Worm (Caenorhabditis elegans) whole organism, mixed stage, embryonic: ENCODE results near the gene F10G7.10.

Experiments
- M03D4.4 ChIP-seq: sonication (generic microtip); optimal IDR thresholded peaks from 2 replicates; lab custom pipeline; 2017; ENCODE audit warnings: mild to moderate bottlenecking, missing genetic modification characterization, missing compliant biosample characterization
- bed-3 ChIP-seq: fragments of 200-800 bp; sonication (Bioruptor generic); optimal IDR thresholded peaks from 3 replicates; lab custom pipeline; 2018; ENCODE audit warnings: mild to moderate bottlenecking, missing genetic modification characterization, moderate library complexity, missing compliant biosample characterization
- blmp-1 ChIP-seq: fragments of 150-350 bp; optimal IDR thresholded peaks from 2 replicates; lab custom pipeline; 2014; ENCODE audit warnings: missing biosample characterization, missing genetic modification characterization
- ceh-83 ChIP-seq: fragments of 200-800 bp; sonication (Bioruptor generic); optimal IDR thresholded peaks from 2 replicates; lab custom pipeline; 2018; ENCODE audit warnings: mild to moderate bottlenecking, missing genetic modification characterization, missing compliant biosample characterization
- ces-1 ChIP-seq: fragments of 150-350 bp; optimal IDR thresholded peaks from 2 replicates; lab custom pipeline; 2014; ENCODE audit warnings: missing biosample characterization, missing genetic modification reagents, missing genetic modification characterization
- drap-1 ChIP-seq: fragments of 200-800 bp; sonication (Bioruptor generic); optimal IDR thresholded peaks from 3 replicates; lab custom pipeline; 2018; ENCODE audit warnings: mild to moderate bottlenecking, missing genetic modification characterization, missing compliant biosample characterization
- elt-1 ChIP-seq: sonication (generic microtip); optimal IDR thresholded peaks from 2 replicates; lab custom pipeline; 2017; ENCODE audit warnings: missing genetic modification characterization, mild to moderate bottlenecking, missing compliant biosample characterization, antibody characterized with exemption, moderate library complexity, borderline replicate concordance; ENCODE audit not compliant: insufficient read depth
- elt-3 ChIP-seq: fragments of 150-350 bp; optimal IDR thresholded peaks from 2 replicates; lab custom pipeline; 2014; ENCODE audit warnings: missing biosample characterization, missing genetic modification characterization
- ham-2 ChIP-seq: fragments of 200-800 bp; sonication (Bioruptor generic); optimal IDR thresholded peaks from 2 replicates; lab custom pipeline; 2018; ENCODE audit warnings: mild to moderate bottlenecking, missing genetic modification characterization, missing compliant biosample characterization
- lsy-2 ChIP-seq: fragments of 150-350 bp; optimal IDR thresholded peaks from 2 replicates; lab custom pipeline; 2014; ENCODE audit warnings: missing biosample characterization, missing genetic modification characterization
- mab-5 ChIP-seq: fragments of 150-350 bp; optimal IDR thresholded peaks from 2 replicates; lab custom pipeline; 2014; ENCODE audit warnings: missing biosample characterization, missing genetic modification characterization
- mep-1 ChIP-seq: fragments of 150-350 bp; optimal IDR thresholded peaks from 2 replicates; lab custom pipeline; 2017; ENCODE audit warnings: missing biosample characterization, missing genetic modification reagents, missing genetic modification characterization, inconsistent platforms
- mls-2 ChIP-seq: sonication (generic microtip); optimal IDR thresholded peaks from 2 replicates; lab custom pipeline; 2016; ENCODE audit warnings: mild to moderate bottlenecking, missing genetic modification characterization, moderate library complexity, missing compliant biosample characterization
- nhr-12 ChIP-seq: fragments of 150-350 bp; optimal IDR thresholded peaks from 2 replicates; lab custom pipeline; 2014; ENCODE audit warnings: missing biosample characterization, missing genetic modification characterization
- nhr-2 ChIP-seq: fragments of 150-350 bp; optimal IDR thresholded peaks from 2 replicates; lab custom pipeline; 2014; ENCODE audit warnings: missing biosample characterization, missing genetic modification characterization
- nhr-28 ChIP-seq: fragments of 150-350 bp; optimal IDR thresholded peaks from 2 replicates; lab custom pipeline; 2014; ENCODE audit warnings: missing biosample characterization, missing genetic modification characterization
- nhr-76 ChIP-seq: sonication (generic microtip); optimal IDR thresholded peaks from 2 replicates; lab custom pipeline; 2017; ENCODE audit warnings: missing biosample characterization, missing genetic modification characterization
- pha-4 ChIP-seq: fragments of 150-350 bp; optimal IDR thresholded peaks from 2 replicates; lab custom pipeline; 2018; ENCODE audit warnings: missing biosample characterization, missing genetic modification reagents, missing genetic modification characterization
- sem-2 ChIP-seq: fragments of 200-800 bp; sonication (Bioruptor generic); optimal IDR thresholded peaks from 2 replicates; lab custom pipeline; 2018; ENCODE audit warnings: mild to moderate bottlenecking, missing genetic modification characterization, missing compliant biosample characterization
- sptf-1 ChIP-seq: sonication (generic microtip); optimal IDR thresholded peaks from 2 replicates; lab custom pipeline; 2017; ENCODE audit warnings: mild to moderate bottlenecking, missing genetic modification characterization, moderate library complexity, missing compliant biosample characterization
- unc-39 ChIP-seq: fragments of 150-350 bp; optimal IDR thresholded peaks from 2 replicates; lab custom pipeline; 2014; ENCODE audit warnings: missing biosample characterization, missing genetic modification characterization
- unc-62 ChIP-seq: fragments of 150-350 bp; optimal IDR thresholded peaks from 2 replicates; lab custom pipeline; 2014; ENCODE audit warnings: missing biosample characterization, missing genetic modification reagents, missing genetic modification characterization
- zip-8 ChIP-seq: fragments of 150-350 bp; optimal IDR thresholded peaks from 2 replicates; lab custom pipeline; 2014; ENCODE audit warnings: missing biosample characterization, missing genetic modification characterization
- ztf-11 ChIP-seq: fragments of 150-350 bp; optimal IDR thresholded peaks from 2 replicates; lab custom pipeline; 2014; ENCODE audit warnings: missing biosample characterization, missing genetic modification characterization

F10G7.10 gene

DNA sequence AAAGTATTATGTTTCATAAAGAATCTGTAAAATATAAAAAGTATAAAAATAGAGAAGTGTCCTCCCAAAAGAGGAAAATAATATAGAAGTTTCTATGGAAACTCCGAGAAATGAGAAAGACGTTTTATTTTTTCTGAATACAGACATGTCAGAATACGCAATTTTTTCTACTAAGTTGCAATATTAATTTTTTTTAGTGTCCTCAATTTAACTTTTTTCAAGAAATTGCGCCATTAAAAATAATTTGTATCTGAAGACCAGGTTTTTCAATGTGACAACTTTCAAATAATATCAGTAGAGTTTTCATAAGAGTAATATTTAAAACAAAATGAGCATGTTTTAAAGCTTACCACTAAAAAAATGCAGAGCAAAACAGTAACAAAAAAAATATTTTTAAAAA is 58.5 kb downstream of the F10G7.10 start, which contains the start of gene fut-5:
Gene fut-5 (minus strand): TSS at position 101 of the 400 bp plus-strand sequence.
- TF ChIP-seq elt-3 (tag; lab: Kevin White, UChicago) (no peak), ztf-11 (tag; lab: Kevin White, UChicago) (no peak), elt-1 (tag; lab: Kevin White, UChicago) (no peak), M03D4.4 (no peak), nhr-2 (no peak), pha-4 (tag; lab: Kevin White, UChicago) (no peak), blmp-1 (no peak), zip-8 (tag; lab: Kevin White, UChicago) (no peak), sptf-1 (tag; lab: Kevin White, UChicago) (no peak), nhr-12 (tag; lab: Kevin White, UChicago) (no peak), mab-5 (tag; lab: Kevin White, UChicago) (no peak), ceh-83 (no peak), unc-62 (GFP tag; lab: Kevin White, UChicago) (no peak), ham-2 (GFP tag; lab: Kevin White, UChicago) (no peak)

DNA sequence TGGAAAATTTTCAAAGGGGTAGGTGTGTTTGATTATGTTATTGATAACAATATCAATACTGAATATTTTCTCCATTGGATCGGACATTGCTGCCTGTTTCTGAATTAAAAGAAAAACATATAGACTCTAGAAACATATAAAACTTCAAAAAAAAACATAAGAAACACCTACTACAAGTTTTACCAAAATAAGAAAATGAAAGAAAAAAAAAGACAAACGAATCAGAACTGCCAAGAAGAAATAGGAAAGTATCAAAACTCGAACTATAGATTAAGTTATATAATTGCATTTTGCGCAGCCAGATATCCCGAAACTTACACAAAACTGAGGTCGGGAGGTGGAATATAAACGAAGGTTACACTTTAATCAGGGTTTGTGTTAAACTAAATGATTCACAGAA is 60.7 kb downstream of the F10G7.10 start, which contains the start of gene T05A7.11:
Gene T05A7.11 (minus strand): TSS at position 101 of the 400 bp plus-strand sequence.
- TF ChIP-seq lsy-2, result no peak
- TF ChIP-seq nhr-28 (tag; lab: Kevin White, UChicago), result no peak
- TF ChIP-seq nhr-76 (tag; lab: Kevin White, UChicago), result no peak
- no peak for TF ChIP-seq sptf-1 (tag; lab: Kevin White, UChicago)
- no peak for TF ChIP-seq blmp-1
- TF ChIP-seq mep-1 (tag; lab: Kevin White, UChicago), result no peak
- no peak for TF ChIP-seq pha-4 (tag; lab: Kevin White, UChicago)
- TF ChIP-seq unc-39 (tag; lab: Kevin White, UChicago), result no peak
- no peak for TF ChIP-seq nhr-12 (tag; lab: Kevin White, UChicago)
- TF ChIP-seq sem-2 (GFP tag; lab: Kevin White, UChicago), result no peak
- no peak for TF ChIP-seq mls-2 (tag; lab: Kevin White, UChicago)
- no peak for TF ChIP-seq drap-1 (GFP tag; lab: Kevin White, UChicago)
- no peak for TF ChIP-seq elt-1 (tag; lab: Kevin White, UChicago)
- no peak for TF ChIP-seq mab-5 (tag; lab: Kevin White, UChicago)
- TF ChIP-seq ces-1, result no peak
- no peak for TF ChIP-seq bed-3 (GFP tag; lab: Kevin White, UChicago)
- TF ChIP-seq zip-8 (tag; lab: Kevin White, UChicago), result no peak
- TF ChIP-seq, all 35 proteins: peak for 0
